Worm (Caenorhabditis elegans): Measurements from ENCODE around the gene vha-8.

DNA sequence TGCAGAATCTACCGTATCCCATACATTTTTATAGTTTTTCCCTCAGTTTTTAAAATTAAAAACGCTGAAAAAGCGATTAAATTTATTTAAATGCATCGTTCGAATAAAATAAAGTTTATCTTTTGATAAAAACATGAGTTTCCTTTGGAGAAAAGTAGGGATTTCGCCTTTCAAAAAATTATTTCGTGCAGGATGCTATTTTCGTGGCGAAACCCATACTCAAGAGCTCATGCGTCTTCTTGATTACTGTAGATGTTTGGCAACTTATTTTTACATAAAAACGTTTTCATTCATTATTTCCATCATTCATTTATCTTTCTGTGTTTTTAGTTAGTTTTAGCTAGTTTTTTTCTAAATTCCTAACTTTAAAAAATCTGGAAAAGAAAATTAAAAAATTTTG is 924 bp upstream of the vha-8 start:
- no peak for TF ChIP-seq W03F9.2 (tag; optimal IDR thresholded peaks at IDR 0.05)
- TF ChIP-seq him-1 (tag; optimal IDR thresholded peaks at IDR 0.05), result no peak

Measured in whole organism, L4/young adult.